Worm (Caenorhabditis elegans) whole organism, L4/young adult: ENCODE results near the gene epic-2.

ENCODE experiments used
- dao-5 ChIP-seq: sonication (generic microtip); optimal IDR thresholded peaks from 2 replicates; lab custom pipeline; 2016; ENCODE audit warnings: missing genotype, missing genetic modification characterization, moderate library complexity, missing compliant biosample characterization
- him-1 ChIP-seq: sonication (generic microtip); optimal IDR thresholded peaks from 2 replicates; lab custom pipeline; 2016; ENCODE audit warnings: missing genotype, missing genetic modification reagents, missing genetic modification characterization, missing compliant biosample characterization

DNA sequence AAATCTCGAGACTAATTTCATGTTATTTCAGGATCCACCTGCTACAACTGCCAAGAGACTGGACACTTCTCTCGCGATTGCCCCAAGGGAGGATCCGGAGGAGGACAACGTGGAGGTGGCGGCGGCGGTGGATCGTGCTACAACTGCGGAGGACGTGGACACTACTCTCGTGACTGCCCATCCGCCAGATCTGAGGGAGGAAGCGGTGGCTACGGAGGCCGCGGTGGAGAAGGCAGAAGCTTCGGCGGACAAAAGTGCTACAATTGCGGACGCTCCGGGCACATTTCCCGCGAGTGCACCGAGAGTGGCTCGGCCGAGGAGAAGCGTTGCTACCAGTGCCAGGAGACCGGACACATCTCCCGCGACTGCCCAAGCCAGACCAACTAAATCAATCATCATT lies 10.1 kb upstream of the epic-2 start:
- TF ChIP-seq dao-5 (tag; lab: Kevin White, UChicago): no peak
- no peak for TF ChIP-seq him-1 (tag; lab: Kevin White, UChicago)
